Worm (Caenorhabditis elegans) whole organism, L2 larva: ENCODE measurements around the gene C08A9.10.

ENCODE experiments used
- C34F6.9 ChIP-seq: fragments of 150-350 bp; optimal IDR thresholded peaks from 2 replicates; lab custom pipeline; 2014; ENCODE audit warnings: missing biosample characterization, missing genetic modification characterization
- Y55F3AM.14 ChIP-seq: fragments of 200-800 bp; sonication (Bioruptor generic); optimal IDR thresholded peaks from 2 replicates; lab custom pipeline; 2018; ENCODE audit warnings: mild to moderate bottlenecking, missing genetic modification characterization, missing compliant biosample characterization
- ZK546.5 ChIP-seq: sonication (generic microtip); optimal IDR thresholded peaks from 2 replicates; lab custom pipeline; 2017; ENCODE audit warnings: missing biosample characterization, missing genetic modification characterization
- aly-2 ChIP-seq: fragments of 150-350 bp; optimal IDR thresholded peaks from 2 replicates; lab custom pipeline; 2014; ENCODE audit warnings: missing biosample characterization, missing genetic modification characterization
- ama-1 ChIP-seq: fragments of 150-350 bp; optimal IDR thresholded peaks from 2 replicates; lab custom pipeline; 2018; ENCODE audit warnings: inconsistent platforms
- blmp-1 ChIP-seq: sonication (generic microtip); optimal IDR thresholded peaks from 2 replicates; lab custom pipeline; 2017; ENCODE audit warnings: missing genetic modification characterization, mild to moderate bottlenecking, missing compliant biosample characterization, antibody characterized with exemption, moderate library complexity; ENCODE audit not compliant: insufficient read depth
- ceh-16 ChIP-seq: fragments of 150-350 bp; optimal IDR thresholded peaks from 2 replicates; lab custom pipeline; 2014; ENCODE audit warnings: missing biosample characterization, missing genetic modification characterization
- elt-3 ChIP-seq: sonication (generic microtip); optimal IDR thresholded peaks from 2 replicates; lab custom pipeline; 2017; ENCODE audit warnings: missing biosample characterization, missing genetic modification characterization
- gmeb-1 ChIP-seq: fragments of 150-350 bp; optimal IDR thresholded peaks from 2 replicates; lab custom pipeline; 2014; ENCODE audit warnings: missing biosample characterization, missing genetic modification characterization
- lin-11 ChIP-seq: fragments of 150-350 bp; sonication (generic microtip); optimal IDR thresholded peaks from 2 replicates; lab custom pipeline; 2014; ENCODE audit warnings: missing biosample characterization, missing genetic modification characterization, inconsistent platforms, mixed read lengths
- lin-13 ChIP-seq: fragments of 150-350 bp; optimal IDR thresholded peaks from 2 replicates; lab custom pipeline; 2014; ENCODE audit warnings: missing biosample characterization, missing genetic modification reagents, missing genetic modification characterization
- lin-39 ChIP-seq: fragments of 150-350 bp; optimal IDR thresholded peaks from 2 replicates; lab custom pipeline; 2014; ENCODE audit warnings: missing biosample characterization, missing genetic modification reagents, missing genetic modification characterization
- lsy-2 ChIP-seq, 2 experiments: fragments of 150-350 bp in 1 of 2; sonication (generic microtip) in 1 of 2; optimal IDR thresholded peaks; 2 replicates each; lab custom pipeline; 2014 to 2017; ENCODE audit warnings: missing biosample characterization in 2 of 2, missing genetic modification characterization in 2 of 2
- mdl-1 ChIP-seq, 2 experiments: fragments of 150-350 bp in 1 of 2; sonication (generic microtip) in 1 of 2; optimal IDR thresholded peaks; 2 replicates each; lab custom pipeline; 2017; ENCODE audit warnings: missing biosample characterization in 2 of 2, missing genetic modification characterization in 2 of 2
- nhr-12 ChIP-seq: fragments of 150-350 bp; optimal IDR thresholded peaks from 2 replicates; lab custom pipeline; 2014; ENCODE audit warnings: missing biosample characterization, missing genetic modification characterization
- nhr-129 ChIP-seq: fragments of 150-350 bp; optimal IDR thresholded peaks from 2 replicates; lab custom pipeline; 2014; ENCODE audit warnings: missing biosample characterization, missing genetic modification characterization
- nhr-21 ChIP-seq: fragments of 150-350 bp; optimal IDR thresholded peaks from 2 replicates; lab custom pipeline; 2014; ENCODE audit warnings: missing biosample characterization, missing genetic modification characterization
- nhr-25 ChIP-seq: fragments of 150-350 bp; sonication (generic microtip); optimal IDR thresholded peaks from 3 replicates; lab custom pipeline; 2014; ENCODE audit warnings: missing biosample characterization, missing genetic modification characterization
- nhr-6 ChIP-seq: fragments of 150-350 bp; optimal IDR thresholded peaks from 2 replicates; lab custom pipeline; 2014; ENCODE audit warnings: missing biosample characterization, missing genetic modification characterization
- sem-4 ChIP-seq: fragments of 150-350 bp; optimal IDR thresholded peaks from 2 replicates; lab custom pipeline; 2014; ENCODE audit warnings: missing biosample characterization, missing genetic modification reagents, missing genetic modification characterization
- skn-1 ChIP-seq: sonication (generic microtip); optimal IDR thresholded peaks from 2 replicates; lab custom pipeline; 2017; ENCODE audit warnings: missing biosample characterization, missing genetic modification characterization
- sma-3 ChIP-seq: sonication (generic microtip); optimal IDR thresholded peaks from 2 replicates; lab custom pipeline; 2016; ENCODE audit warnings: missing genetic modification reagents, missing genetic modification characterization, missing compliant biosample characterization
- sma-9 ChIP-seq, 2 experiments: fragments of 150-350 bp in 1 of 2; sonication (generic microtip) in 1 of 2; optimal IDR thresholded peaks; 2 replicates each; lab custom pipeline; 2014 to 2016; ENCODE audit warnings: missing genetic modification characterization in 2 of 2, mild to moderate bottlenecking in 1 of 2, missing biosample characterization in 1 of 2, missing compliant biosample characterization in 1 of 2, missing genetic modification reagents in 1 of 2, moderate library complexity in 1 of 2
- snpc-4 ChIP-seq: fragments of 150-350 bp; optimal IDR thresholded peaks from 2 replicates; lab custom pipeline; 2014; ENCODE audit warnings: missing biosample characterization, missing genetic modification characterization
- unc-55 ChIP-seq: fragments of 150-350 bp; sonication (generic microtip); optimal IDR thresholded peaks from 3 replicates; lab custom pipeline; 2014; ENCODE audit warnings: missing biosample characterization, missing genetic modification reagents, missing genetic modification characterization
- unc-62 ChIP-seq: fragments of 150-350 bp; optimal IDR thresholded peaks from 2 replicates; lab custom pipeline; 2014; ENCODE audit warnings: missing biosample characterization, missing genetic modification reagents, missing genetic modification characterization
- ztf-4 ChIP-seq: fragments of 150-350 bp; optimal IDR thresholded peaks from 2 replicates; lab custom pipeline; 2014; ENCODE audit warnings: missing biosample characterization, missing genetic modification characterization

The C08A9.10 gene

ce11 chrX:17045529-17045928 lies 35.5 kb upstream of the C08A9.10 start, which contains the start of gene C30G4.2:
Gene C30G4.2 (minus strand): TSS chrX:17045629.
- TF ChIP-seq lin-13 (GFP tag; lab: Kevin White, UChicago), result no peak
- TF ChIP-seq elt-3 (tag; lab: Kevin White, UChicago), result no peak
- TF ChIP-seq C34F6.9, result no peak
- TF ChIP-seq skn-1, result no peak
- TF ChIP-seq unc-62 (GFP tag; lab: Kevin White, UChicago), result no peak
- no peak for TF ChIP-seq gmeb-1 (tag; lab: Kevin White, UChicago)
- TF ChIP-seq nhr-25 (tag; lab: Kevin White, UChicago), result no peak
- TF ChIP-seq lin-11 (tag; lab: Kevin White, UChicago), result no peak

- TF ChIP-seq nhr-21 (tag; lab: Kevin White, UChicago), result peak; percentile 47
- TF ChIP-seq nhr-25 (tag; lab: Kevin White, UChicago), result peak; percentile 24
- TF ChIP-seq blmp-1 (tag; lab: Kevin White, UChicago), result peak; percentile 60
- TF ChIP-seq unc-55 (GFP tag; lab: Kevin White, UChicago), result no peak
- peak; percentile 37 for TF ChIP-seq sma-3 (GFP tag; lab: Kevin White, UChicago)
- TF ChIP-seq sma-9 (GFP tag; optimal IDR thresholded peaks at IDR 0.05; lab: Kevin White, UChicago), result peak; percentile 49
- no peak for TF ChIP-seq sma-9 (tag; optimal IDR thresholded peaks at IDR 0.05; lab: Kevin White, UChicago)
- no peak for TF ChIP-seq nhr-12 (tag; lab: Kevin White, UChicago)
Measured at ce11 chrX:17054121-17054520, 26.9 kb upstream of the C08A9.10 start.

DNA sequence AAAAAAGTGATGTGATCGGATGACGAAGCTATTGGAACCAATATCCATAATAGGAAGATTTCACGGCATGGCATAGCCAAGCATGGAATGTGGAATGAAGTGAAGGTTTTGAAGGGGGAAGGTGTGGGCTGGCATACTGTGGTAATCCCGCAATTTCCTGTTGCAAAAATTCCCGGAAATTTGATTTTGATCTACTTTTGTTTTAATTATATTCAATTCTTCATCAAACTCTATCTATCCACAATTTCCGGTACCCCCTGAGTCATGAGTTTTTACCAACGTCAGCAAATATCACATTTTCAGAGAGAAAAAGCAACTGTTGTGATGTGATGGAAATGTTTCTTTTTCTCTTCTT lies 25.5 kb upstream of the C08A9.10 start, which contains the start of gene gcy-11:
TSS of gene gcy-11 (minus strand) at position 101 of the 355 bp plus-strand sequence.
- TF ChIP-seq ztf-4 (tag; lab: Kevin White, UChicago) (no peak), sma-9 (GFP tag; optimal IDR thresholded peaks at IDR 0.05; lab: Kevin White, UChicago) (peak; percentile 20), sma-9 (tag; optimal IDR thresholded peaks at IDR 0.05; lab: Kevin White, UChicago) (no peak), lin-39 (tag; lab: Kevin White, UChicago) (no peak), lin-11 (tag; lab: Kevin White, UChicago) (no peak), mdl-1 (tag; optimal IDR thresholded peaks at IDR 0.05; lab: Kevin White, UChicago) (no peak), Y55F3AM.14 (GFP tag; lab: Kevin White, UChicago) (no peak), lin-13 (GFP tag; lab: Kevin White, UChicago) (no peak), nhr-129 (tag; lab: Kevin White, UChicago) (peak; percentile 3), ceh-16 (tag; lab: Kevin White, UChicago) (no peak)
- TF ChIP-seq, all 48 proteins: peak for 2

ce11 chrX:17055836-17056783 lies 24.9 kb upstream of the C08A9.10 start:
- TF ChIP-seq C34F6.9 (peak; percentile 30), nhr-21 (tag; lab: Kevin White, UChicago) (no peak), sem-4 (tag; lab: Kevin White, UChicago) (peak; percentile 11), nhr-6 (peak; percentile 24), ama-1 (lab: Kevin White, UChicago) (peak; percentile 25)

DNA sequence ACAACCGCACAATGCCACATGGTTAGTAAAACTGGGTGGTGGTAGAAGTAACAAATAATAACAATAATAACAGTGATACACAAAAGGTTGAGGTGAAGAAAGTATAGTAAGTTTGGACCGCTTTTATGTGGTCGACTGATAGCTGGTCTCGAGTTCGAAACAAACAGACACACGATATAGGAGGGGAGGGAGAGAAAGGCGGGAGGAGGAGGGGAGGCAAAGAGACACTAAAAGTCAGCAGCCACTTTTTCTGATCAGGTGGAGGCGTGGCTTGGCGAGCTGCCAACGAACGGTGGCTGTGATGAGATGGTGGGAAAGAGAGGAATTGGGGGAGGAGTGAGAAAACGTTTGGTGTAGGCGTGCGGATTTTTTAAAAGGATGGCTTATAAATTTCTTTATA lies 22.6 kb upstream of the C08A9.10 start:
- TF ChIP-seq sma-9 (GFP tag; optimal IDR thresholded peaks at IDR 0.05; lab: Kevin White, UChicago) (peak; percentile 33), sma-9 (tag; optimal IDR thresholded peaks at IDR 0.05; lab: Kevin White, UChicago) (no peak), sem-4 (tag; lab: Kevin White, UChicago) (no peak), Y55F3AM.14 (GFP tag; lab: Kevin White, UChicago) (no peak), blmp-1 (tag; lab: Kevin White, UChicago) (peak; percentile 14), nhr-129 (tag; lab: Kevin White, UChicago) (peak; percentile 59), ama-1 (lab: Kevin White, UChicago) (peak; percentile 79)

DNA sequence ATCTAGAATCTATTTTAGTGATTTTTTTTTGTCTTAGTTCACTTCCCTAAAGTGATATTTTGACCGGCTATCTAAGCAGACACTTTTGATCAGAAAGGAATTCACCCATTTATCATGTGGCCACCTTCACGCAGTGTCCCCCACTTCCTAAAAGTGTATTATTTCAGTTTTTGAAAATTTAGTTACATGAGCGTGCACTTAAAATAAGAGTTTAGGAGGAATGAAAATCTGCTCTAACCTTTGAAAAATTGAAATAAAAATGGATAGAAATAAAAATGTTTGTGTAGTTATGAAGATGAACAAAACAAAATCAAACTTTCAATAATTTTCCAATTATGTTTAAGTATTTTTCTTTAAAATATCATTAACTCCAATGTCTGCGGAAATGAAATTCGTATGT lies 21.2 kb upstream of the C08A9.10 start:
- TF ChIP-seq lsy-2 (tag; optimal IDR thresholded peaks at IDR 0.05; lab: Kevin White, UChicago), result no peak
- TF ChIP-seq ZK546.5 (tag; lab: Kevin White, UChicago), result no peak
- TF ChIP-seq lin-39 (tag; lab: Kevin White, UChicago), result no peak
- no peak for TF ChIP-seq mdl-1 (tag; optimal IDR thresholded peaks at IDR 0.05; lab: Kevin White, UChicago)
- TF ChIP-seq gmeb-1 (tag; lab: Kevin White, UChicago), result no peak
- TF ChIP-seq snpc-4 (tag; lab: Kevin White, UChicago), result no peak
- no peak for TF ChIP-seq aly-2 (tag; lab: Kevin White, UChicago)
- no peak for TF ChIP-seq unc-55 (GFP tag; lab: Kevin White, UChicago)
